Worm (Caenorhabditis elegans): ENCODE measurements around the gene ZK742.6.

The ZK742.6 gene

DNA sequence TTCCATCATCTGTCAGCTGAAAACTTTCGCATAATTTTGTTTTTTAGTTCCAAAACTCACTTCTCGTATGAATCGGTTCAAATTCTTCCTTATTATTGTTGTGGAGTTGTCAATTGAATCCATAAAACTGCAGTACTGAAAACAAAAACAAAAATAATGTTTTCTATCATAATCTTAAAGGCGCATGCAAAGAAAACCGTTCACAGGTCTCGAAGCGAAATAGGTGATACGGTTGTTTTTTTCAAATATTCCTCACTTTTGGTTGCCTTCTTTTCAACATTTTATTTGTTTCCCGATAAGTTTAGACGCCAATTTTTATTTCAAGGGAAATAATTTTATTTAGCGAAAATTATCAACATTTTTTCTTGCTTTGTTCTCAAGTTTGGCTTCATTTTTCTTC is 11.2 kb downstream of the ZK742.6 start:
- TF ChIP-seq nhr-28 (tag; optimal IDR thresholded peaks at IDR 0.05) (no peak), ztf-11 (tag; optimal IDR thresholded peaks at IDR 0.05) (no peak)

DNA sequence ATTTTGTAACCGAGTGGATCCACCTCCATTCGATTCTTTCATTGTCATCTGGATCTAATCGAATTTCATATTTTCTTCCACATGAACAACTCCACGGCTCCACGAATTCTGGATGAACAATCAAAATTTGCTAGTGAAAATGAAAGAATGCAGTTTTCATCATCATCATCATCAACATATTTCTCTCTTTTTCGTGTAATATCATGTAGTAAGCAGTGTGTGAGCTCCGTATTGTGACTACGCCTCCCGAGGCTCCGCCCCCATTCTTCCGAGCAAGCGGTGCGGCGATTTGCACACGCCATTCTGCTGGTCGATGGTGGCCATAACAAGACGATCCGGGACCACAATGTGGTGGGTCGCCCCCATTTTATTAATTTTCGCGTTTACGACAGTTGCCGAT is 16.7 kb downstream of the ZK742.6 start, which contains the start of gene ZK742.7:
Gene ZK742.7, plus strand, starts transcription at position 301 of the 400 bp plus-strand sequence.
- TF ChIP-seq nhr-28 (tag; optimal IDR thresholded peaks at IDR 0.05) (no peak), hlh-1 (tag; optimal IDR thresholded peaks at IDR 0.05) (no peak), drap-1 (GFP tag; optimal IDR thresholded peaks at IDR 0.05) (no peak), mab-5 (tag; optimal IDR thresholded peaks at IDR 0.05) (no peak), unc-39 (tag; optimal IDR thresholded peaks at IDR 0.05) (no peak), mep-1 (tag; optimal IDR thresholded peaks at IDR 0.05) (no peak), zip-8 (tag; optimal IDR thresholded peaks at IDR 0.05) (no peak), nhr-76 (tag; optimal IDR thresholded peaks at IDR 0.05) (no peak), bed-3 (GFP tag; optimal IDR thresholded peaks at IDR 0.05) (no peak), unc-62 (GFP tag; optimal IDR thresholded peaks at IDR 0.05) (no peak), ceh-43 (GFP tag; optimal IDR thresholded peaks at IDR 0.05) (no peak), snpc-4 (tag; optimal IDR thresholded peaks at IDR 0.05) (no peak), flh-1 (GFP tag; optimal IDR thresholded peaks at IDR 0.05) (no peak), nhr-2 (tag; optimal IDR thresholded peaks at IDR 0.05) (no peak), pha-4 (tag; optimal IDR thresholded peaks at IDR 0.05) (no peak)

DNA sequence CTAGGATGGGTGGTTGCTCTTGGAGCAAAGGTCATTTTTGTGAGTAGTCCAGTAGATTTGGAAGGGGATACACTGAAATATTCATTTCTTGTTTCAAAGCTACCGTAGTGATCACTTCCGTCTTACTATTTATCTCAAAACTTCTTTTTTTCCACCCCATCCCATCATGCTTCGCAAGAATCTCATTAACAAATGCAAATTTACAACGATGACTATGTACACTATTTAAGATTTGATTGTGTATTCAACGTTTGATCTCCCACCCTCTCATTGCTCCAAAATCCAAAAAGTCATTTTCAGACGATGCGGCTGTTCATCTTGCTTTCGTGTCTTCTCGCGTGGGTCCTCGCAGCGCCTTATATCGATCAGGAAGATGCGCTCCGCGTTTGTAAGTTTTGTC is 21.7 kb downstream of the ZK742.6 start, which contains the start of gene flp-21:
Gene flp-21, plus strand, starts transcription at position 301 of the 400 bp plus-strand sequence.
- no peak for TF ChIP-seq nhr-237 (tag; optimal IDR thresholded peaks at IDR 0.05)

DNA sequence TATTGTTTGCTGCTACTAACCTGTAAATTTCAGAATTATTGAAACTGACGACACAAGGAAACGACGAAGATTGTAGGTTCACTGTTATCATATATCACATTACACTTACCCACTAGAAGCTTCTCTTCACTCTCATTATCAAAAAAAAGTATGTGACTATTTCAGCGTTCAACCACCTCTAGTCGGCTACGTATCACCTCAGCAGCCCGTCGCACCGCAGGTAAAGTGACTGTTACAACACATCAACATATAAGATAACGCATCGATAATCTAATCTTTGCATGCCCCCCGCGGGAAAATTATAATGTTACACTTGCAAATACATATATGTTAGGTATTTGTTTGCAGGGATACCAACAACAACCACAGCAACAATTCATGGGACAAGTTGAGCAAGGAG is 28.1 kb downstream of the ZK742.6 start:
- TF ChIP-seq lin-32 (GFP tag; optimal IDR thresholded peaks at IDR 0.05) = no peak
- TF ChIP-seq bed-3 (GFP tag; optimal IDR thresholded peaks at IDR 0.05) = no peak
- TF ChIP-seq flh-1 (GFP tag; optimal IDR thresholded peaks at IDR 0.05) = no peak
- no peak for TF ChIP-seq mls-2 (tag; optimal IDR thresholded peaks at IDR 0.05)
- no peak for TF ChIP-seq lin-13 (tag; optimal IDR thresholded peaks at IDR 0.05)
- no peak for TF ChIP-seq M03D4.4 (tag; optimal IDR thresholded peaks at IDR 0.05)
- no peak for TF ChIP-seq elt-3 (tag; optimal IDR thresholded peaks at IDR 0.05)
- TF ChIP-seq pha-4 (tag; optimal IDR thresholded peaks at IDR 0.05) = no peak
- no peak for TF ChIP-seq nhr-237 (tag; optimal IDR thresholded peaks at IDR 0.05)
- TF ChIP-seq drap-1 (GFP tag; optimal IDR thresholded peaks at IDR 0.05) = no peak
- no peak for TF ChIP-seq snpc-4 (tag; optimal IDR thresholded peaks at IDR 0.05)
- no peak for TF ChIP-seq lsy-2 (tag; optimal IDR thresholded peaks at IDR 0.05)
- no peak for TF ChIP-seq unc-39 (tag; optimal IDR thresholded peaks at IDR 0.05)
- no peak for TF ChIP-seq hlh-1 (tag; optimal IDR thresholded peaks at IDR 0.05)
- no peak for TF ChIP-seq tbx-8 (GFP tag; optimal IDR thresholded peaks at IDR 0.05)
- no peak for TF ChIP-seq elt-1 (tag; optimal IDR thresholded peaks at IDR 0.05; ENCODE audit: borderline replicate concordance, insufficient read depth)
- no peak for TF ChIP-seq nhr-76 (tag; optimal IDR thresholded peaks at IDR 0.05)
- TF ChIP-seq ham-2 (GFP tag; optimal IDR thresholded peaks at IDR 0.05) = no peak
- no peak for TF ChIP-seq sem-2 (GFP tag; optimal IDR thresholded peaks at IDR 0.05)
- TF ChIP-seq mab-5 (tag; optimal IDR thresholded peaks at IDR 0.05) = no peak

DNA sequence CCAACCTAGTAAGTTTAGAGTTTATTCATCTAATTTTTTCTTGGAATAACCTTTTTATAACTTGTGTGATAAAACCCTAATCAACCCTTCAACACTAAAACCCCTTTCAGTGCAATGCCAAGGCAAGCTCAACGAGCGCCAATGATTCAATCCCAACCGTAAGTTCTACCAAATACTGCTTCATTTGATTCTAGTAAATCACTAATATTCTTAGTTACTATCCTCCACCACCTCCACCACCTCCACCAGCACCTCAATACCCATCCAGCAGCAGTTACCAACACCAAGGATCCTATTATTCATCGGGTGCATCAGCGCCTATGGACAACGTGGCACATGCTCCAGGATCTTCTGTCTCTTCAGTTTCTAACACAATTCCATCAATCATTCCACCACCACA is 28.9 kb downstream of the ZK742.6 start:
- TF ChIP-seq nhr-237 (tag; optimal IDR thresholded peaks at IDR 0.05) (no peak), cnd-1 (tag; optimal IDR thresholded peaks at IDR 0.05) (no peak), blmp-1 (tag; optimal IDR thresholded peaks at IDR 0.05) (no peak), lin-32 (GFP tag; optimal IDR thresholded peaks at IDR 0.05) (no peak), elt-1 (tag; optimal IDR thresholded peaks at IDR 0.05; ENCODE audit: borderline replicate concordance, insufficient read depth) (no peak), sptf-1 (tag; optimal IDR thresholded peaks at IDR 0.05) (no peak), flh-1 (GFP tag; optimal IDR thresholded peaks at IDR 0.05) (no peak), mab-5 (tag; optimal IDR thresholded peaks at IDR 0.05) (no peak), snpc-4 (tag; optimal IDR thresholded peaks at IDR 0.05) (no peak), lin-13 (tag; optimal IDR thresholded peaks at IDR 0.05) (no peak), drap-1 (GFP tag; optimal IDR thresholded peaks at IDR 0.05) (no peak), ceh-83 (GFP tag; optimal IDR thresholded peaks at IDR 0.05) (no peak), hlh-1 (tag; optimal IDR thresholded peaks at IDR 0.05) (no peak), M03D4.4 (tag; optimal IDR thresholded peaks at IDR 0.05) (no peak), unc-39 (tag; optimal IDR thresholded peaks at IDR 0.05) (no peak), ces-1 (GFP tag; optimal IDR thresholded peaks at IDR 0.05) (no peak), mep-1 (tag; optimal IDR thresholded peaks at IDR 0.05) (no peak)
